Worm (Caenorhabditis elegans) whole organism, young adult: ENCODE results near the gene ebp-2.

Experiments used
- F10E7.11 ChIP-seq: sonication (generic microtip); optimal IDR thresholded peaks from 2 replicates; lab custom pipeline; 2017; ENCODE audit warnings: mild to moderate bottlenecking, missing genetic modification characterization, moderate library complexity, missing compliant biosample characterization
- F37B4.10 ChIP-seq: fragments of 200-800 bp; sonication (Bioruptor generic); IDR thresholded peaks from 2 replicates; pipeline ENCODE4 v1.3.6; 2022; ENCODE audit warnings: missing genetic modification characterization, missing compliant biosample characterization
- F49E8.2 ChIP-seq: sonication (generic microtip); optimal IDR thresholded peaks from 3 replicates; lab custom pipeline; 2017; ENCODE audit warnings: missing genetic modification characterization, mild to moderate bottlenecking, missing compliant biosample characterization, antibody characterized with exemption, moderate library complexity; ENCODE audit not compliant: insufficient read depth
- F57C9.4 ChIP-seq: sonication (generic microtip); optimal IDR thresholded peaks from 2 replicates; lab custom pipeline; 2017; ENCODE audit warnings: mild to moderate bottlenecking, missing genetic modification characterization, missing compliant biosample characterization
- Y95B8A.8 ChIP-seq: fragments of 200-800 bp; sonication (Bioruptor generic); IDR thresholded peaks from 2 replicates; pipeline ENCODE4 v1.3.6; 2022; ENCODE audit warnings: missing genetic modification reagents, missing genetic modification characterization, missing compliant biosample characterization
- nfya-1 ChIP-seq: sonication (generic microtip); optimal IDR thresholded peaks from 2 replicates; lab custom pipeline; 2017; ENCODE audit warnings: antibody characterized with exemption, missing compliant biosample characterization, missing genetic modification characterization, borderline replicate concordance; ENCODE audit not compliant: insufficient read depth
- pbrm-1 ChIP-seq: fragments of 200-800 bp; sonication (Bioruptor generic); IDR thresholded peaks from 2 replicates; pipeline ENCODE4 v1.3.6; 2022; ENCODE audit warnings: missing genetic modification reagents, missing genetic modification characterization, missing compliant biosample characterization
- rcor-1 ChIP-seq: fragments of 200-800 bp; sonication (Bioruptor generic); IDR thresholded peaks from 2 replicates; pipeline ENCODE4 v1.3.6; 2022; ENCODE audit warnings: missing genetic modification reagents, missing genetic modification characterization, missing compliant biosample characterization
- unc-62 ChIP-seq: fragments of 150-350 bp; optimal IDR thresholded peaks from 2 replicates; lab custom pipeline; 2014; ENCODE audit warnings: missing biosample characterization, missing genetic modification reagents, missing genetic modification characterization
- ztf-18 ChIP-seq: sonication (generic microtip); optimal IDR thresholded peaks from 2 replicates; lab custom pipeline; 2016; ENCODE audit warnings: missing genotype, mild to moderate bottlenecking, missing genetic modification characterization, missing compliant biosample characterization
- ztf-26 ChIP-seq: sonication (generic microtip); optimal IDR thresholded peaks from 2 replicates; lab custom pipeline; 2017; ENCODE audit warnings: missing genetic modification characterization, missing compliant biosample characterization

- no peak for TF ChIP-seq Y95B8A.8 (GFP tag; lab: Robert Waterston, UW)
- no peak for TF ChIP-seq rcor-1 (GFP tag; lab: Robert Waterston, UW)
- no peak for TF ChIP-seq F10E7.11 (tag; lab: Kevin White, UChicago)
- TF ChIP-seq ztf-26 (tag; lab: Kevin White, UChicago): no peak
- no peak for TF ChIP-seq unc-62 (GFP tag; lab: Kevin White, UChicago)
- TF ChIP-seq F49E8.2: no peak
- no peak for TF ChIP-seq pbrm-1 (GFP tag; lab: Robert Waterston, UW)
- TF ChIP-seq ztf-18: no peak
- TF ChIP-seq F57C9.4 (tag; lab: Kevin White, UChicago): no peak
- no peak for TF ChIP-seq F37B4.10 (GFP tag; lab: Robert Waterston, UW)
- no peak for TF ChIP-seq nfya-1
Observed at ce11 chrII:11417999-11418398, 24.5 kb upstream of the ebp-2 start, which contains the start of gene C05D12.2.
